Fruit fly (Drosophila melanogaster): ENCODE results near the gene CG33223.

Gene CG33223

dm6 chrX:8491452-8492046, 7.9 kb upstream of the CG33223 start (continued):
- TF ChIP-seq salr (GFP tag; optimal IDR thresholded peaks at IDR 0.05), result peak in 1 of 2 experiments; percentile 59
- TF ChIP-seq CG11762 (GFP tag; optimal IDR thresholded peaks at IDR 0.05; ENCODE audit: insufficient read depth), result no peak
- peak; percentile 62 for TF ChIP-seq CG3032 (tag; optimal IDR thresholded peaks at IDR 0.05)
- TF ChIP-seq Sox15 (GFP tag; optimal IDR thresholded peaks at IDR 0.05), result peak; percentile 19
- peak; percentile 56 for TF ChIP-seq CG31627 (GFP tag; optimal IDR thresholded peaks at IDR 0.05)
- no peak for TF ChIP-seq CG11902 (GFP tag; optimal IDR thresholded peaks at IDR 0.05)
- TF ChIP-seq Hr39 (GFP tag; optimal IDR thresholded peaks at IDR 0.05), result peak; percentile 50
- TF ChIP-seq CG8119 (GFP tag; IDR thresholded peaks at IDR 0.05), result peak; percentile 48; the same call in 1 of the 3 replicates
- TF ChIP-seq Hr4 (GFP tag; optimal IDR thresholded peaks at IDR 0.05), result peak; percentile 40
- peak; percentile 35 for TF ChIP-seq CG34406 (GFP tag; optimal IDR thresholded peaks at IDR 0.05)
- peak; percentile 48 for TF ChIP-seq net (GFP tag; optimal IDR thresholded peaks at IDR 0.05)
- peak; percentile 25 for TF ChIP-seq CG7368 (GFP tag; optimal IDR thresholded peaks at IDR 0.05)
- peak; percentile 50 for TF ChIP-seq eg (GFP tag; IDR thresholded peaks at IDR 0.05)
- peak; percentile 22 for TF ChIP-seq CG10631 (GFP tag; optimal IDR thresholded peaks at IDR 0.05)
- no peak for TF ChIP-seq Eip93F (GFP tag; optimal IDR thresholded peaks at IDR 0.05)
- TF ChIP-seq Ets96B (tag; optimal IDR thresholded peaks at IDR 0.05), result peak; percentile 47
- TF ChIP-seq esn (GFP tag; optimal IDR thresholded peaks at IDR 0.05), result peak; percentile 61
- no peak for TF ChIP-seq Blimp-1 (GFP tag; optimal IDR thresholded peaks at IDR 0.05)
- peak; percentile 41 for TF ChIP-seq CG8319 (GFP tag; optimal IDR thresholded peaks at IDR 0.05)
- TF ChIP-seq ss (GFP tag; optimal IDR thresholded peaks at IDR 0.05), result peak; percentile 61 to 68
- TF ChIP-seq Met (GFP tag; optimal IDR thresholded peaks at IDR 0.05), result peak; percentile 46
- peak; percentile 27 for TF ChIP-seq fd59A (GFP tag; optimal IDR thresholded peaks at IDR 0.05)
- peak; percentile 21 for TF ChIP-seq CG1621 (tag; optimal IDR thresholded peaks at IDR 0.05)
- TF ChIP-seq topi (GFP tag; optimal IDR thresholded peaks at IDR 0.05), result peak; percentile 41
- TF ChIP-seq Eip78C (GFP tag), result peak; percentile 85
- TF ChIP-seq CG6854 (GFP tag; optimal IDR thresholded peaks at IDR 0.05), result peak; percentile 50
- peak; percentile 52 for TF ChIP-seq spab (GFP tag; optimal IDR thresholded peaks at IDR 0.05)
- TF ChIP-seq OdsH (GFP tag; optimal IDR thresholded peaks at IDR 0.05), result peak; percentile 45
- peak; percentile 29; the same call in 1 of the 2 replicates for TF ChIP-seq Gug (GFP tag; IDR thresholded peaks at IDR 0.05)
- TF ChIP-seq Sox14 (GFP tag; optimal IDR thresholded peaks at IDR 0.05), result peak; percentile 51

dm6 chrX:8490976-8491345, 7.3 kb upstream of the CG33223 start:
- no peak for TF ChIP-seq CG4318 (GFP tag; optimal IDR thresholded peaks at IDR 0.05)
- no peak for TF ChIP-seq dac (GFP tag; optimal IDR thresholded peaks at IDR 0.05)
- peak; percentile 27 for TF ChIP-seq lz (GFP tag; optimal IDR thresholded peaks at IDR 0.05)
- peak; percentile 7; the same call in 1 of the 2 replicates for TF ChIP-seq CG15336 (GFP tag; IDR thresholded peaks at IDR 0.05)
- peak; percentile 42 for TF ChIP-seq Ets21C (GFP tag; optimal IDR thresholded peaks at IDR 0.05)
- no peak for TF ChIP-seq CG6854 (GFP tag; optimal IDR thresholded peaks at IDR 0.05)
- TF ChIP-seq Hr4 (GFP tag; optimal IDR thresholded peaks at IDR 0.05), result peak; percentile 30
- TF ChIP-seq Hr39 (GFP tag; optimal IDR thresholded peaks at IDR 0.05), result peak; percentile 20
- no peak for TF ChIP-seq Ets96B (tag; optimal IDR thresholded peaks at IDR 0.05)
- TF ChIP-seq CG6276 (GFP tag; optimal IDR thresholded peaks at IDR 0.05), result no peak
- TF ChIP-seq CG8319 (GFP tag; optimal IDR thresholded peaks at IDR 0.05), result no peak
- peak; percentile 28 for TF ChIP-seq cyc (GFP tag; optimal IDR thresholded peaks at IDR 0.05)
- TF ChIP-seq CG11762 (GFP tag; optimal IDR thresholded peaks at IDR 0.05; ENCODE audit: insufficient read depth), result no peak
- TF ChIP-seq CG32006 (GFP tag; optimal IDR thresholded peaks at IDR 0.05), result no peak
- peak; percentile 24 for TF ChIP-seq esn (GFP tag; optimal IDR thresholded peaks at IDR 0.05)
- TF ChIP-seq CG10631 (GFP tag; optimal IDR thresholded peaks at IDR 0.05), result no peak
- TF ChIP-seq CG8632 (GFP tag; optimal IDR thresholded peaks at IDR 0.05), result no peak
- peak; percentile 23 for TF ChIP-seq acj6 (GFP tag; optimal IDR thresholded peaks at IDR 0.05)
- peak; percentile 70 for TF ChIP-seq svp (GFP tag)
- TF ChIP-seq Lpt (GFP tag; optimal IDR thresholded peaks at IDR 0.05), result no peak
- no peak for TF ChIP-seq fkh (GFP tag; optimal IDR thresholded peaks at IDR 0.05)
- peak; percentile 49 for TF ChIP-seq Met (GFP tag; optimal IDR thresholded peaks at IDR 0.05)
- TF ChIP-seq CG34406 (GFP tag; optimal IDR thresholded peaks at IDR 0.05), result no peak
- TF ChIP-seq fd85E (GFP tag; optimal IDR thresholded peaks at IDR 0.05), result no peak
- TF ChIP-seq Hr38 (GFP tag; optimal IDR thresholded peaks at IDR 0.05), result no peak
- peak; percentile 29 for TF ChIP-seq Eip75B (GFP tag; optimal IDR thresholded peaks at IDR 0.05)
- no peak for TF ChIP-seq CG9139 (GFP tag; optimal IDR thresholded peaks at IDR 0.05)
- TF ChIP-seq spab (GFP tag; optimal IDR thresholded peaks at IDR 0.05), result no peak
- peak; percentile 87 for TF ChIP-seq Eip78C (GFP tag)
- TF ChIP-seq CG11294 (GFP tag; IDR thresholded peaks at IDR 0.05), result no peak
- TF ChIP-seq Sox14 (GFP tag; optimal IDR thresholded peaks at IDR 0.05), result no peak
- no peak for TF ChIP-seq fd59A (GFP tag; optimal IDR thresholded peaks at IDR 0.05)
- TF ChIP-seq CG6792 (GFP tag; optimal IDR thresholded peaks at IDR 0.05), result no peak
- TF ChIP-seq ss (GFP tag; optimal IDR thresholded peaks at IDR 0.05), result no peak
